Fruit fly (Drosophila melanogaster) whole organism, adult: ENCODE data around the gene RIOK1.

Source experiments
- CG14711 ChIP-seq: fragments of 200-800 bp; sonication (Bioruptor generic); optimal IDR thresholded peaks from 2 replicates; lab custom pipeline; 2018; ENCODE audit warnings: missing biosample characterization, mild to moderate bottlenecking, missing genetic modification characterization, moderate library complexity
- Hr96 ChIP-seq: fragments of 200-800 bp; sonication (Bioruptor generic); optimal IDR thresholded peaks from 2 replicates; lab custom pipeline; 2016; ENCODE audit warnings: missing biosample characterization, missing genetic modification characterization
- Mnt ChIP-seq: fragments of 200-800 bp; sonication (Bioruptor generic); optimal IDR thresholded peaks from 2 replicates; lab custom pipeline; 2016; ENCODE audit warnings: missing biosample characterization, mild to moderate bottlenecking, missing genetic modification characterization
- bab1 ChIP-seq: fragments of 200-800 bp; sonication (Bioruptor generic); optimal IDR thresholded peaks from 3 replicates; lab custom pipeline; 2019; ENCODE audit warnings: missing biosample characterization, mild to moderate bottlenecking, missing genetic modification characterization, moderate library complexity
- cnc ChIP-seq, 2 experiments: fragments of >200 bp; optimal IDR thresholded peaks; 2 replicates each; lab custom pipeline; 2017
- ovo ChIP-seq: fragments of 200-800 bp; sonication (Bioruptor generic); optimal IDR thresholded peaks from 2 replicates; lab custom pipeline; 2016; ENCODE audit warnings: missing biosample characterization, missing genetic modification characterization
- pad ChIP-seq: fragments of 200-800 bp; sonication (Bioruptor generic); optimal IDR thresholded peaks from 3 replicates; lab custom pipeline; 2017; ENCODE audit warnings: missing biosample characterization, missing genetic modification characterization, mild to moderate bottlenecking, moderate library complexity, missing genetic modification reagents
- tj ChIP-seq: fragments of 200-800 bp; sonication (Bioruptor generic); optimal IDR thresholded peaks from 3 replicates; lab custom pipeline; 2017; ENCODE audit warnings: missing biosample characterization, mild to moderate bottlenecking, missing genetic modification characterization, moderate library complexity

- TF ChIP-seq Hr96 (GFP tag; lab: Kevin White, UChicago) (no peak), bab1 (no peak), cnc (optimal IDR thresholded peaks at IDR 0.05; lab: Kevin White, UChicago) (no peak), pad (GFP tag; lab: Kevin White, UChicago) (no peak), Mnt (GFP tag; lab: Kevin White, UChicago) (no peak), CG14711 (tag; lab: Kevin White, UChicago) (no peak), tj (peak; percentile 5), ovo (GFP tag; lab: Kevin White, UChicago) (no peak)
Measured at dm6 chr3L:11599255-11599654, 49.0 kb downstream of the RIOK1 start.
